Worm (Caenorhabditis elegans) whole organism, young adult: ENCODE data around the gene sir-2.3.

Experiments used
- B0019.2 ChIP-seq: fragments of 200-800 bp; sonication (Bioruptor generic); conservative IDR thresholded peaks from 2 replicates; pipeline ENCODE4 v1.3.6; 2022; ENCODE audit warnings: missing genetic modification reagents, missing genetic modification characterization, missing compliant biosample characterization
- D2030.7 ChIP-seq: fragments of 200-800 bp; sonication (Bioruptor generic); IDR thresholded peaks from 2 replicates; pipeline ENCODE4 v1.3.6; 2022; ENCODE audit warnings: missing genetic modification reagents, missing genetic modification characterization, missing compliant biosample characterization
- F23B12.7 ChIP-seq: sonication (generic microtip); optimal IDR thresholded peaks from 2 replicates; lab custom pipeline; 2017; ENCODE audit warnings: missing genetic modification characterization, mild to moderate bottlenecking, missing compliant biosample characterization, antibody characterized with exemption, moderate library complexity; ENCODE audit not compliant: insufficient read depth
- F33H1.4 ChIP-seq: fragments of 200-800 bp; sonication (Bioruptor generic); IDR thresholded peaks from 2 replicates; pipeline ENCODE4 v1.3.6; 2022; ENCODE audit warnings: missing genetic modification reagents, missing genetic modification characterization, missing compliant biosample characterization
- F52B5.7 ChIP-seq: sonication (generic microtip); optimal IDR thresholded peaks from 2 replicates; lab custom pipeline; 2016; ENCODE audit warnings: mild to moderate bottlenecking, missing genetic modification characterization, missing compliant biosample characterization
- F55B11.4 ChIP-seq: sonication (generic microtip); optimal IDR thresholded peaks from 2 replicates; lab custom pipeline; 2016; ENCODE audit warnings: missing compliant biosample characterization, missing genetic modification characterization, borderline replicate concordance; ENCODE audit not compliant: insufficient read depth
- F57A8.1 ChIP-seq: fragments of 200-800 bp; sonication (Bioruptor generic); optimal IDR thresholded peaks from 2 replicates; lab custom pipeline; 2018; ENCODE audit warnings: mild to moderate bottlenecking, missing genetic modification characterization, moderate library complexity, missing compliant biosample characterization
- K12H6.12 ChIP-seq: fragments of 200-800 bp; sonication (Bioruptor generic); optimal IDR thresholded peaks from 2 replicates; lab custom pipeline; 2018; ENCODE audit warnings: mild to moderate bottlenecking, missing genetic modification characterization, missing compliant biosample characterization
- T07F8.4 ChIP-seq: sonication (generic microtip); optimal IDR thresholded peaks from 2 replicates; lab custom pipeline; 2016; ENCODE audit warnings: mild to moderate bottlenecking, missing genetic modification characterization, moderate library complexity, missing compliant biosample characterization
- T26A5.8 ChIP-seq: sonication (generic microtip); optimal IDR thresholded peaks from 2 replicates; lab custom pipeline; 2016; ENCODE audit warnings: missing genetic modification characterization, missing compliant biosample characterization
- Y79H2A.3 ChIP-seq: fragments of 200-800 bp; sonication (Bioruptor generic); conservative IDR thresholded peaks from 2 replicates; pipeline ENCODE4 v1.3.6; 2022; ENCODE audit warnings: missing genetic modification reagents, missing genetic modification characterization, missing compliant biosample characterization
- ama-1 ChIP-seq, 3 experiments: fragments of 150-350 bp in 1 of 3; sonication (generic microtip) in 2 of 3; optimal IDR thresholded peaks; 2 replicates each; lab custom pipeline; 2014 to 2018; ENCODE audit warnings: missing biosample characterization in 2 of 3, missing genetic modification characterization in 2 of 3, missing genetic modification reagents in 2 of 3
- attf-6 ChIP-seq: fragments of 200-800 bp; sonication (Bioruptor generic); IDR thresholded peaks from 2 replicates; pipeline ENCODE4 v1.3.6; 2022; ENCODE audit warnings: missing genetic modification reagents, missing genetic modification characterization, missing compliant biosample characterization
- bed-1 ChIP-seq: fragments of 200-800 bp; sonication (Bioruptor generic); IDR thresholded peaks from 2 replicates; pipeline ENCODE4 v1.3.6; 2022; ENCODE audit warnings: missing genetic modification reagents, missing genetic modification characterization, missing compliant biosample characterization
- cebp-2 ChIP-seq: fragments of 200-800 bp; sonication (Bioruptor generic); IDR thresholded peaks from 2 replicates; pipeline ENCODE4 v1.3.6; 2022; ENCODE audit warnings: missing genetic modification characterization, missing compliant biosample characterization
- ceh-100 ChIP-seq: fragments of 200-800 bp; sonication (Bioruptor generic); IDR thresholded peaks from 2 replicates; pipeline ENCODE4 v1.3.6; 2022; ENCODE audit warnings: missing genetic modification reagents, missing genetic modification characterization, missing compliant biosample characterization
- ceh-27 ChIP-seq: fragments of 200-800 bp; sonication (Bioruptor generic); optimal IDR thresholded peaks from 2 replicates; lab custom pipeline; 2018; ENCODE audit warnings: mild to moderate bottlenecking, missing genetic modification characterization, moderate library complexity, missing compliant biosample characterization
- ceh-40 ChIP-seq: fragments of 200-800 bp; sonication (Bioruptor generic); IDR thresholded peaks from 2 replicates; pipeline ENCODE4 v1.3.6; 2022; ENCODE audit warnings: missing genetic modification characterization, missing compliant biosample characterization
- ceh-58 ChIP-seq: fragments of 200-800 bp; sonication (Bioruptor generic); IDR thresholded peaks from 2 replicates; pipeline ENCODE4 v1.3.6; 2022; ENCODE audit warnings: missing genetic modification characterization, missing compliant biosample characterization
- ceh-79 ChIP-seq: sonication (generic microtip); optimal IDR thresholded peaks from 2 replicates; lab custom pipeline; 2017; ENCODE audit warnings: mild to moderate bottlenecking, missing genetic modification characterization, missing compliant biosample characterization
- die-1 ChIP-seq: sonication (generic microtip); optimal IDR thresholded peaks from 2 replicates; lab custom pipeline; 2016; ENCODE audit warnings: missing genotype, mild to moderate bottlenecking, missing genetic modification characterization, missing compliant biosample characterization
- egl-18 ChIP-seq: fragments of 200-800 bp; sonication (Bioruptor generic); IDR thresholded peaks from 2 replicates; pipeline ENCODE4 v1.3.6; 2022; ENCODE audit warnings: missing genetic modification reagents, missing genetic modification characterization, missing compliant biosample characterization
- egrh-3 ChIP-seq: fragments of 200-800 bp; sonication (Bioruptor generic); IDR thresholded peaks from 2 replicates; pipeline ENCODE4 v1.3.6; 2022; ENCODE audit warnings: missing genetic modification reagents, missing genetic modification characterization, missing compliant biosample characterization
- hlh-12 ChIP-seq: sonication (generic microtip); optimal IDR thresholded peaks from 2 replicates; lab custom pipeline; 2016; ENCODE audit warnings: missing genetic modification characterization, missing compliant biosample characterization
- hlh-26 ChIP-seq: fragments of 200-800 bp; sonication (Bioruptor generic); conservative IDR thresholded peaks from 2 replicates; pipeline ENCODE4 v1.3.6; 2022; ENCODE audit warnings: missing genetic modification reagents, missing genetic modification characterization, missing compliant biosample characterization
- hmg-1.2 ChIP-seq: fragments of 200-800 bp; sonication (Bioruptor generic); IDR thresholded peaks from 2 replicates; pipeline ENCODE4 v1.3.6; 2022; ENCODE audit warnings: missing genetic modification reagents, missing genetic modification characterization, missing compliant biosample characterization
- hmg-20 ChIP-seq: fragments of 200-800 bp; sonication (Bioruptor generic); IDR thresholded peaks from 2 replicates; pipeline ENCODE4 v1.3.6; 2022; ENCODE audit warnings: missing genetic modification reagents, missing genetic modification characterization, missing compliant biosample characterization
- hrde-1 ChIP-seq: sonication (generic microtip); optimal IDR thresholded peaks from 2 replicates; lab custom pipeline; 2016; ENCODE audit warnings: missing genetic modification characterization, mild to moderate bottlenecking, missing compliant biosample characterization, moderate library complexity, missing genotype, missing genetic modification reagents, borderline replicate concordance
- let-526 ChIP-seq: fragments of 200-800 bp; sonication (Bioruptor generic); IDR thresholded peaks from 2 replicates; pipeline ENCODE4 v1.3.6; 2022; ENCODE audit warnings: missing genetic modification reagents, missing genetic modification characterization, missing compliant biosample characterization
- lin-26 ChIP-seq: fragments of 200-800 bp; sonication (Bioruptor generic); IDR thresholded peaks from 2 replicates; pipeline ENCODE4 v1.3.6; 2022; ENCODE audit warnings: missing genetic modification reagents, missing genetic modification characterization, missing compliant biosample characterization
- lsl-1 ChIP-seq: fragments of 200-800 bp; sonication (Bioruptor generic); optimal IDR thresholded peaks from 2 replicates; lab custom pipeline; 2018; ENCODE audit warnings: mild to moderate bottlenecking, missing genetic modification characterization, moderate library complexity, missing compliant biosample characterization
- lsy-27 ChIP-seq: sonication (generic microtip); optimal IDR thresholded peaks from 2 replicates; lab custom pipeline; 2017; ENCODE audit warnings: missing genetic modification characterization, mild to moderate bottlenecking, missing compliant biosample characterization, antibody characterized with exemption, missing genotype, borderline replicate concordance; ENCODE audit not compliant: insufficient read depth
- madf-10 ChIP-seq: sonication (generic microtip); optimal IDR thresholded peaks from 2 replicates; lab custom pipeline; 2016; ENCODE audit warnings: mild to moderate bottlenecking, missing genetic modification characterization, missing compliant biosample characterization
- madf-3 ChIP-seq: fragments of 200-800 bp; sonication (Bioruptor generic); IDR thresholded peaks from 2 replicates; pipeline ENCODE4 v1.3.6; 2022; ENCODE audit warnings: missing genetic modification reagents, missing genetic modification characterization, missing compliant biosample characterization
- nfya-1 ChIP-seq: sonication (generic microtip); optimal IDR thresholded peaks from 2 replicates; lab custom pipeline; 2017; ENCODE audit warnings: antibody characterized with exemption, missing compliant biosample characterization, missing genetic modification characterization, borderline replicate concordance; ENCODE audit not compliant: insufficient read depth
- nhr-120 ChIP-seq: fragments of 200-800 bp; sonication (Bioruptor generic); IDR thresholded peaks from 2 replicates; pipeline ENCODE4 v1.3.6; 2022; ENCODE audit warnings: missing genetic modification characterization, missing compliant biosample characterization
- nhr-179 ChIP-seq: sonication (generic microtip); optimal IDR thresholded peaks from 2 replicates; lab custom pipeline; 2016; ENCODE audit warnings: mild to moderate bottlenecking, missing genetic modification characterization, missing compliant biosample characterization
- rcor-1 ChIP-seq: fragments of 200-800 bp; sonication (Bioruptor generic); IDR thresholded peaks from 2 replicates; pipeline ENCODE4 v1.3.6; 2022; ENCODE audit warnings: missing genetic modification reagents, missing genetic modification characterization, missing compliant biosample characterization
- repo-1 ChIP-seq: sonication (generic microtip); optimal IDR thresholded peaks from 2 replicates; lab custom pipeline; 2017; ENCODE audit warnings: mild to moderate bottlenecking, missing genetic modification characterization, missing compliant biosample characterization
- sdz-38 ChIP-seq: sonication (generic microtip); optimal IDR thresholded peaks from 2 replicates; lab custom pipeline; 2016; ENCODE audit warnings: missing genotype, missing genetic modification characterization, missing compliant biosample characterization
- snpc-1.3 ChIP-seq: sonication (generic microtip); optimal IDR thresholded peaks from 2 replicates; lab custom pipeline; 2017; ENCODE audit warnings: missing genetic modification characterization, mild to moderate bottlenecking, missing compliant biosample characterization, antibody characterized with exemption, moderate library complexity, missing genotype, missing genetic modification reagents; ENCODE audit not compliant: insufficient read depth
- sptf-2 ChIP-seq: fragments of 200-800 bp; sonication (Bioruptor generic); optimal IDR thresholded peaks from 2 replicates; lab custom pipeline; 2018; ENCODE audit warnings: mild to moderate bottlenecking, missing genetic modification characterization, missing compliant biosample characterization
- tbp1 ChIP-seq: fragments of 200-800 bp; sonication (Bioruptor generic); optimal IDR thresholded peaks from 2 replicates; lab custom pipeline; 2018; ENCODE audit warnings: mild to moderate bottlenecking, missing genetic modification characterization, missing compliant biosample characterization
- unc-130 ChIP-seq: sonication (generic microtip); optimal IDR thresholded peaks from 2 replicates; lab custom pipeline; 2016; ENCODE audit warnings: missing genetic modification reagents, missing genetic modification characterization, missing compliant biosample characterization
- unc-62 ChIP-seq: fragments of 150-350 bp; optimal IDR thresholded peaks from 2 replicates; lab custom pipeline; 2014; ENCODE audit warnings: missing biosample characterization, missing genetic modification reagents, missing genetic modification characterization
- xnd-1 ChIP-seq: sonication (generic microtip); optimal IDR thresholded peaks from 2 replicates; lab custom pipeline; 2016; ENCODE audit warnings: missing genotype, missing genetic modification reagents, missing genetic modification characterization, missing compliant biosample characterization
- ztf-22 ChIP-seq: fragments of 200-800 bp; sonication (Bioruptor generic); optimal IDR thresholded peaks from 2 replicates; lab custom pipeline; 2018; ENCODE audit warnings: mild to moderate bottlenecking, missing genetic modification characterization, moderate library complexity, missing compliant biosample characterization
- ztf-28 ChIP-seq: fragments of 200-800 bp; sonication (Bioruptor generic); IDR thresholded peaks from 2 replicates; pipeline ENCODE4 v1.3.6; 2022; ENCODE audit warnings: missing genetic modification reagents, missing genetic modification characterization, missing compliant biosample characterization

Gene sir-2.3

ce11 chrX:13357673-13358072 is 26.2 kb downstream of the sir-2.3 start:
- TF ChIP-seq K12H6.12 (no peak), hrde-1 (no peak), egl-18 (GFP tag; lab: Robert Waterston, UW) (no peak), die-1 (tag; lab: Kevin White, UChicago) (no peak), cebp-2 (GFP tag; lab: Robert Waterston, UW) (no peak), ceh-58 (GFP tag; lab: Robert Waterston, UW) (no peak), nhr-120 (no peak), F55B11.4 (tag; lab: Kevin White, UChicago) (no peak), F57A8.1 (GFP tag; lab: Kevin White, UChicago) (no peak), hmg-20 (GFP tag; lab: Robert Waterston, UW) (no peak), ceh-40 (GFP tag; lab: Robert Waterston, UW) (no peak), tbp1 (GFP tag; lab: Kevin White, UChicago) (no peak), repo-1 (tag; lab: Kevin White, UChicago) (no peak), ceh-100 (GFP tag; lab: Robert Waterston, UW) (no peak), F33H1.4 (GFP tag; lab: Robert Waterston, UW) (no peak), let-526 (GFP tag; lab: Robert Waterston, UW) (no peak), hlh-12 (tag; lab: Kevin White, UChicago) (no peak), nfya-1 (tag; lab: Kevin White, UChicago) (no peak), lsl-1 (GFP tag; lab: Kevin White, UChicago) (no peak)
- TF ChIP-seq, all 124 proteins: peak for 0

ce11 chrX:13358573-13358972 is 27.1 kb downstream of the sir-2.3 start:
- TF ChIP-seq rcor-1 (GFP tag; lab: Robert Waterston, UW): no peak
- no peak for TF ChIP-seq ceh-79 (tag; lab: Kevin White, UChicago)
- no peak for TF ChIP-seq ztf-28 (GFP tag; lab: Robert Waterston, UW)
- no peak for TF ChIP-seq madf-3 (GFP tag; lab: Robert Waterston, UW)
- TF ChIP-seq B0019.2 (GFP tag; lab: Robert Waterston, UW): no peak
- no peak for TF ChIP-seq ceh-100 (GFP tag; lab: Robert Waterston, UW)
- TF ChIP-seq hmg-1.2 (GFP tag; lab: Robert Waterston, UW): no peak
- TF ChIP-seq attf-6 (GFP tag; lab: Robert Waterston, UW): no peak
- no peak for TF ChIP-seq Y79H2A.3 (GFP tag; lab: Robert Waterston, UW)
- TF ChIP-seq sptf-2 (GFP tag; lab: Kevin White, UChicago): no peak
- no peak for TF ChIP-seq xnd-1
- TF ChIP-seq lsy-27: no peak
- TF ChIP-seq lin-26 (GFP tag; lab: Robert Waterston, UW): no peak
- TF ChIP-seq egrh-3 (GFP tag; lab: Robert Waterston, UW): no peak
- TF ChIP-seq T26A5.8 (tag; lab: Kevin White, UChicago): no peak
- no peak for TF ChIP-seq sdz-38 (tag; lab: Kevin White, UChicago)
- TF ChIP-seq T07F8.4 (tag; lab: Kevin White, UChicago): no peak
- TF ChIP-seq die-1 (tag; lab: Kevin White, UChicago): peak; percentile 9
- no peak for TF ChIP-seq F23B12.7
- peak; percentile 3 for TF ChIP-seq ceh-27
- no peak for TF ChIP-seq F52B5.7 (tag; lab: Kevin White, UChicago)
- no peak for TF ChIP-seq hlh-26 (GFP tag; lab: Robert Waterston, UW)
- no peak for TF ChIP-seq unc-130 (GFP tag; lab: Kevin White, UChicago)
- no peak for TF ChIP-seq bed-1
- no peak for TF ChIP-seq snpc-1.3 (tag; lab: Kevin White, UChicago)
- TF ChIP-seq madf-10 (tag; lab: Kevin White, UChicago): peak; percentile 48
- TF ChIP-seq ztf-22: peak; percentile 78
- no peak for TF ChIP-seq ama-1 (optimal IDR thresholded peaks at IDR 0.05; lab: Kevin White, UChicago)
- no peak for TF ChIP-seq ama-1 (GFP tag; optimal IDR thresholded peaks at IDR 0.05; lab: Kevin White, UChicago)
- no peak for TF ChIP-seq D2030.7 (GFP tag; lab: Robert Waterston, UW)
- no peak for TF ChIP-seq nhr-179
- TF ChIP-seq unc-62 (GFP tag; lab: Kevin White, UChicago): peak; percentile 33
